Worm (Caenorhabditis elegans): ENCODE results near the gene C10C6.3.
"Not testable (repeated sequence)": the region's sequence is repeated elsewhere in the genome, so short reads cannot be mapped to it uniquely, and the experiment has no call there.

C10C6.3 gene

ce11 chrIV:11425442-11425841 is 39.6 kb downstream of the C10C6.3 start, which contains the start of gene kin-4:
Gene kin-4, plus strand, starts transcription at chrIV:11425742.
- TF ChIP-seq duxl-1 (tag; optimal IDR thresholded peaks at IDR 0.05; ENCODE audit: poor library complexity) (no peak), lsy-2 (tag; optimal IDR thresholded peaks at IDR 0.05) (no peak), snpc-4 (tag; optimal IDR thresholded peaks at IDR 0.05) (no peak), skn-1 (tag; optimal IDR thresholded peaks at IDR 0.05) (no peak), T20F7.1 (GFP tag; optimal IDR thresholded peaks at IDR 0.05) (no peak), lin-38 (GFP tag; IDR thresholded peaks at IDR 0.05) (no peak), dmd-8 (GFP tag; IDR thresholded peaks at IDR 0.05) (no peak), rbr-2 (tag; optimal IDR thresholded peaks at IDR 0.05) (no peak), F10B5.3 (tag; optimal IDR thresholded peaks at IDR 0.05) (no peak), nhr-28 (tag; optimal IDR thresholded peaks at IDR 0.05) (no peak), nhr-76 (tag; optimal IDR thresholded peaks at IDR 0.05) (no peak), cey-2 (tag; optimal IDR thresholded peaks at IDR 0.05; ENCODE audit: borderline replicate concordance, insufficient read depth) (no peak), ZK546.5 (tag; optimal IDR thresholded peaks at IDR 0.05) (no peak)

ce11 chrIV:11424830-11425229 is 40.2 kb downstream of the C10C6.3 start, which contains the start of gene F22B3.8:
Gene F22B3.8, minus strand, starts transcription at chrIV:11424930.
- TF ChIP-seq F49E8.2 (tag; optimal IDR thresholded peaks at IDR 0.05; ENCODE audit: borderline replicate concordance) (no peak), unc-62 (GFP tag; optimal IDR thresholded peaks at IDR 0.05 in 1 of 2) (peak in 1 of 2 experiments; percentile 39), unc-62 (tag; optimal IDR thresholded peaks at IDR 0.05) (no peak)

ce11 chrIV:11421696-11422095 is 43.3 kb downstream of the C10C6.3 start, which contains the start of gene F22B3.7:
Gene F22B3.7, minus strand, starts transcription at chrIV:11421796.
- TF ChIP-seq lir-3 (tag; optimal IDR thresholded peaks at IDR 0.05) (no peak), pha-4 (GFP tag; IDR thresholded peaks at IDR 0.05) (no peak), pha-4 (tag; optimal IDR thresholded peaks at IDR 0.05) (no peak), vab-7 (GFP tag; IDR thresholded peaks at IDR 0.05) (no peak), dmd-8 (GFP tag; IDR thresholded peaks at IDR 0.05) (no peak), hmg-1.1 (GFP tag; IDR thresholded peaks at IDR 0.05) (no peak), nhr-6 (tag; optimal IDR thresholded peaks at IDR 0.05) (no peak), spr-3 (GFP tag; optimal IDR thresholded peaks at IDR 0.05) (no peak), ces-1 (GFP tag; optimal IDR thresholded peaks at IDR 0.05) (no peak), D1046.2 (GFP tag; IDR thresholded peaks at IDR 0.05) (no peak), Y75B8A.6 (GFP tag; IDR thresholded peaks at IDR 0.05) (no peak), gei-8 (GFP tag; optimal IDR thresholded peaks at IDR 0.05) (no peak), zfp-3 (GFP tag; conservative IDR thresholded peaks at IDR 0.05) (no peak), F37D6.2 (tag; optimal IDR thresholded peaks at IDR 0.05) (no peak), hif-1 (tag; optimal IDR thresholded peaks at IDR 0.05) (no peak), hlh-30 (tag; optimal IDR thresholded peaks at IDR 0.05; ENCODE audit: insufficient read depth) (no peak), egl-43 (GFP tag; IDR thresholded peaks at IDR 0.05) (no peak), set-16 (GFP tag; IDR thresholded peaks at IDR 0.05) (no peak)

ce11 chrIV:11416724-11417123 is 48.3 kb downstream of the C10C6.3 start, which contains the start of gene F22B3.5:
Gene F22B3.5, minus strand, starts transcription at chrIV:11416824.
- not testable (repeated sequence) for TF ChIP-seq madf-5 (GFP tag; IDR thresholded peaks at IDR 0.05); ama-1 (optimal IDR thresholded peaks at IDR 0.05); lin-13 (GFP tag; optimal IDR thresholded peaks at IDR 0.05)

Measured in whole organism, L4 larva.